Fruit fly (Drosophila melanogaster): ENCODE results near the gene CG34324.
A peak's percentile ranks its signal among the peaks of the same experiment; 100 is the strongest.

- TF ChIP-seq Hr96 (GFP tag; optimal IDR thresholded peaks at IDR 0.05) = no peak
- no peak for TF ChIP-seq CG11617 (GFP tag; optimal IDR thresholded peaks at IDR 0.05)
- TF ChIP-seq bab1 (GFP tag; optimal IDR thresholded peaks at IDR 0.05) = no peak
- TF ChIP-seq CG33017 (tag; optimal IDR thresholded peaks at IDR 0.05) = no peak
- TF ChIP-seq CG7045 (GFP tag; optimal IDR thresholded peaks at IDR 0.05) = no peak
- no peak for TF ChIP-seq CG1620 (GFP tag; optimal IDR thresholded peaks at IDR 0.05)
- TF ChIP-seq pad (GFP tag; optimal IDR thresholded peaks at IDR 0.05) = no peak
- no peak for TF ChIP-seq tj (GFP tag; optimal IDR thresholded peaks at IDR 0.05)
- TF ChIP-seq cnc (optimal IDR thresholded peaks at IDR 0.05) = peak in 1 of 2 experiments; percentile 26
- no peak for TF ChIP-seq kay (GFP tag; ENCODE audit: borderline replicate concordance)
- no peak for TF ChIP-seq Clk (GFP tag; optimal IDR thresholded peaks at IDR 0.05)
- no peak for TF ChIP-seq CG7101 (tag; optimal IDR thresholded peaks at IDR 0.05)
- no peak for TF ChIP-seq CG12768 (GFP tag; optimal IDR thresholded peaks at IDR 0.05)
- TF ChIP-seq ovo (GFP tag; optimal IDR thresholded peaks at IDR 0.05) = no peak
Measured at dm6 chrX:13407673-13408072, 49.8 kb downstream of the CG34324 start.

All from whole organism, adult.